In the genomic region with DNA sequence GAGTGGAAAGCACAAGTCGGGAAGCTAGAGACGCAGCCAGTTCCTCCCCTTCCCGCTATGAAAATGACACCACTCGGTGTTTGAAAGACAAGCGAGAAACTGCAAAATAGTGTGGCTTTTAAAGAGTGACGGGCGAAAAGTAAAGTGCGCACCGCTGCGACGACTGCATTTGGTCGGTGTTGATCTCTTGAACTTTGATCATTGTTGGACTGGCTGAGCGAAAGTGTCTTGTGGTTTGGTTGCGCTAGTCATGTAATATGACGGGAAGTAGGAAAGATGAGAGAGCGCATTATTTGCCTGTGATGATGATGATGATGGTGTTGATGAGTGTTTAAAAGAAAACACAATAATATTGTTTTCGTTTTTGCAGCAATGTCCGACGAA, we compare ENCODE assay signal across 3 worm cellular contexts.
A peak's percentile ranks its signal among the peaks of the same experiment; 100 is the strongest.
TF ChIP-seq lines count a peak whose summit lies in the region.

No protein-coding gene starts in this region.

TF ChIP-seq in whole organism, L1 larva, 84 proteins besides CTCF, POLR2A, EP300 and RAD21 (continued from another document and continues in another):
- TF ChIP-seq nhr-77 (tag; optimal IDR thresholded peaks at IDR 0.05; lab: Kevin White, UChicago) (peak; percentile 95), nhr-84 (tag; optimal IDR thresholded peaks at IDR 0.05; lab: Kevin White, UChicago) (no peak), zag-1 (tag; optimal IDR thresholded peaks at IDR 0.05; lab: Kevin White, UChicago) (no peak), ceh-63 (GFP tag; optimal IDR thresholded peaks at IDR 0.05; lab: Kevin White, UChicago) (no peak), aly-2 (tag; optimal IDR thresholded peaks at IDR 0.05; lab: Kevin White, UChicago) (no peak), grh-1 (GFP tag; IDR thresholded peaks at IDR 0.05; lab: Robert Waterston, UW) (peak; percentile 66), fkh-8 (tag; optimal IDR thresholded peaks at IDR 0.05; lab: Kevin White, UChicago) (peak; percentile 96), dpl-1 (GFP tag; optimal IDR thresholded peaks at IDR 0.05; lab: Kevin White, UChicago) (peak; percentile 28 to 40 (median 36)), hlh-4 (tag; optimal IDR thresholded peaks at IDR 0.05; lab: Kevin White, UChicago) (no peak), efl-1 (optimal IDR thresholded peaks at IDR 0.05; lab: Kevin White, UChicago) (peak; percentile 27 to 44), efl-1 (GFP tag; optimal IDR thresholded peaks at IDR 0.05 in 1 of 2; lab: Kevin White, UChicago) (no peak), nhr-20 (tag; optimal IDR thresholded peaks at IDR 0.05; lab: Kevin White, UChicago) (peak; percentile 98), nhr-85 (tag; lab: Kevin White, UChicago) (peak; percentile 98), fkh-4 (tag; optimal IDR thresholded peaks at IDR 0.05; lab: Kevin White, UChicago; ENCODE audit: borderline replicate concordance) (no peak), pag-3 (tag; optimal IDR thresholded peaks at IDR 0.05; lab: Kevin White, UChicago; ENCODE audit: borderline replicate concordance, insufficient read depth) (no peak), tbx-2 (tag; optimal IDR thresholded peaks at IDR 0.05; lab: Kevin White, UChicago) (peak; percentile 95), snu-23 (GFP tag; optimal IDR thresholded peaks at IDR 0.05; lab: Kevin White, UChicago) (peak; percentile 88), nhr-71 (tag; optimal IDR thresholded peaks at IDR 0.05; lab: Kevin White, UChicago) (peak; percentile 99), ceh-8 (GFP tag; optimal IDR thresholded peaks at IDR 0.05; lab: Kevin White, UChicago) (no peak), mdl-1 (tag; optimal IDR thresholded peaks at IDR 0.05; lab: Kevin White, UChicago) (peak; percentile 27 to 92), ceh-90 (tag; optimal IDR thresholded peaks at IDR 0.05; lab: Kevin White, UChicago) (no peak), snpc-4 (tag; optimal IDR thresholded peaks at IDR 0.05; lab: Kevin White, UChicago) (no peak), mef-2 (tag; optimal IDR thresholded peaks at IDR 0.05; lab: Kevin White, UChicago) (peak; percentile 83), aha-1 (tag; optimal IDR thresholded peaks at IDR 0.05; lab: Kevin White, UChicago) (no peak), lin-14 (GFP tag; optimal IDR thresholded peaks at IDR 0.05; lab: Kevin White, UChicago) (peak; percentile 98), nhr-28 (tag; optimal IDR thresholded peaks at IDR 0.05; lab: Kevin White, UChicago) (no peak), unc-130 (tag; optimal IDR thresholded peaks at IDR 0.05; lab: Kevin White, UChicago) (peak; percentile 85), sox-4 (tag; optimal IDR thresholded peaks at IDR 0.05; lab: Kevin White, UChicago) (peak; percentile 57), nhr-76 (tag; optimal IDR thresholded peaks at IDR 0.05; lab: Kevin White, UChicago) (no peak), egl-13 (tag; optimal IDR thresholded peaks at IDR 0.05; lab: Kevin White, UChicago) (peak; percentile 95), hlh-17 (GFP tag; optimal IDR thresholded peaks at IDR 0.05; lab: Kevin White, UChicago; ENCODE audit: borderline replicate concordance) (no peak), F16B12.6 (tag; optimal IDR thresholded peaks at IDR 0.05; lab: Kevin White, UChicago) (no peak), ces-1 (GFP tag; optimal IDR thresholded peaks at IDR 0.05; lab: Kevin White, UChicago) (no peak), alr-1 (tag; optimal IDR thresholded peaks at IDR 0.05; lab: Kevin White, UChicago; ENCODE audit: borderline replicate concordance) (no peak), pqm-1 (tag; optimal IDR thresholded peaks at IDR 0.05; lab: Kevin White, UChicago) (no peak), vab-15 (tag; optimal IDR thresholded peaks at IDR 0.05; lab: Kevin White, UChicago) (peak; percentile 0), nhr-12 (tag; optimal IDR thresholded peaks at IDR 0.05; lab: Kevin White, UChicago) (no peak), C16A3.4 (tag; optimal IDR thresholded peaks at IDR 0.05; lab: Kevin White, UChicago) (peak; percentile 76), fkh-10 (GFP tag; optimal IDR thresholded peaks at IDR 0.05; lab: Kevin White, UChicago) (peak; percentile 84), nhr-90 (tag; optimal IDR thresholded peaks at IDR 0.05; lab: Kevin White, UChicago; ENCODE audit: poor library complexity) (peak; percentile 81), xbp-1 (tag; optimal IDR thresholded peaks at IDR 0.05; lab: Kevin White, UChicago) (peak; percentile 77), ets-5 (GFP tag; IDR thresholded peaks at IDR 0.05; lab: Robert Waterston, UW) (no peak)

TF ChIP-seq in whole organism, L3 larva, 47 proteins besides CTCF, POLR2A, EP300 and RAD21 (continued from another document):
- TF ChIP-seq nhr-11 (tag; optimal IDR thresholded peaks at IDR 0.05; lab: Kevin White, UChicago) (no peak), nhr-28 (tag; optimal IDR thresholded peaks at IDR 0.05; lab: Kevin White, UChicago) (no peak), tbx-2 (tag; optimal IDR thresholded peaks at IDR 0.05; lab: Kevin White, UChicago) (peak; percentile 84), fos-1 (tag; optimal IDR thresholded peaks at IDR 0.05; lab: Kevin White, UChicago) (peak; percentile 87), nhr-25 (tag; optimal IDR thresholded peaks at IDR 0.05; lab: Kevin White, UChicago) (peak; percentile 89), daf-12 (tag; optimal IDR thresholded peaks at IDR 0.05; lab: Kevin White, UChicago) (no peak), lin-15B (tag; optimal IDR thresholded peaks at IDR 0.05; lab: Kevin White, UChicago) (peak; percentile 51), pha-4 (tag; optimal IDR thresholded peaks at IDR 0.05; lab: Kevin White, UChicago) (peak; percentile 99), ceh-16 (tag; optimal IDR thresholded peaks at IDR 0.05; lab: Kevin White, UChicago) (no peak), mdl-1 (tag; optimal IDR thresholded peaks at IDR 0.05; lab: Kevin White, UChicago) (peak; percentile 89), nhr-43 (tag; optimal IDR thresholded peaks at IDR 0.05; lab: Kevin White, UChicago; ENCODE audit: poor library complexity, severe bottlenecking) (peak; percentile 95), ceh-82 (tag; optimal IDR thresholded peaks at IDR 0.05; lab: Kevin White, UChicago) (peak; percentile 36), mml-1 (tag; optimal IDR thresholded peaks at IDR 0.05; lab: Kevin White, UChicago) (no peak), zag-1 (tag; optimal IDR thresholded peaks at IDR 0.05; lab: Kevin White, UChicago) (peak; percentile 59), skn-1 (tag; optimal IDR thresholded peaks at IDR 0.05; lab: Kevin White, UChicago) (peak; percentile 74), egl-27 (tag; optimal IDR thresholded peaks at IDR 0.05; lab: Kevin White, UChicago) (peak; percentile 59), pqm-1 (tag; optimal IDR thresholded peaks at IDR 0.05; lab: Kevin White, UChicago) (peak; percentile 85), jun-1 (tag; optimal IDR thresholded peaks at IDR 0.05; lab: Kevin White, UChicago) (peak; percentile 97), ztf-4 (tag; optimal IDR thresholded peaks at IDR 0.05; lab: Kevin White, UChicago) (no peak), unc-39 (tag; optimal IDR thresholded peaks at IDR 0.05; lab: Kevin White, UChicago) (no peak), elt-3 (tag; optimal IDR thresholded peaks at IDR 0.05; lab: Kevin White, UChicago) (peak in 2 of 3 experiments; percentile 6 to 53), ceh-9 (tag; optimal IDR thresholded peaks at IDR 0.05; lab: Kevin White, UChicago) (no peak), nhr-23 (tag; optimal IDR thresholded peaks at IDR 0.05; lab: Kevin White, UChicago) (peak; percentile 94), egl-5 (tag; optimal IDR thresholded peaks at IDR 0.05; lab: Kevin White, UChicago) (peak; percentile 70), ceh-28 (tag; optimal IDR thresholded peaks at IDR 0.05; lab: Kevin White, UChicago) (peak; percentile 82), nfya-1 (tag; optimal IDR thresholded peaks at IDR 0.05; lab: Kevin White, UChicago; ENCODE audit: insufficient read depth) (peak; percentile 84), fkh-10 (GFP tag; optimal IDR thresholded peaks at IDR 0.05; lab: Kevin White, UChicago) (peak; percentile 46), elt-1 (tag; optimal IDR thresholded peaks at IDR 0.05; lab: Kevin White, UChicago) (peak; percentile 54)

TF ChIP-seq in whole organism, young adult, 124 proteins besides CTCF, POLR2A, EP300 and RAD21 (continued from another document):
- 0 out of 2 replicates have a peak, but pooled peaks have one; percentile 66 for TF ChIP-seq pbrm-1 (GFP tag; IDR thresholded peaks at IDR 0.05; lab: Robert Waterston, UW)
- no peak for TF ChIP-seq F33H1.4 (GFP tag; IDR thresholded peaks at IDR 0.05; lab: Robert Waterston, UW)
- TF ChIP-seq lir-1 (GFP tag; conservative IDR thresholded peaks at IDR 0.05; lab: Robert Waterston, UW) = no peak
- TF ChIP-seq repo-1 (tag; optimal IDR thresholded peaks at IDR 0.05; lab: Kevin White, UChicago) = peak; percentile 53
- peak; percentile 49 for TF ChIP-seq ZK185.1 (tag; optimal IDR thresholded peaks at IDR 0.05; lab: Kevin White, UChicago; ENCODE audit: poor library complexity, severe bottlenecking)
- peak; percentile 43 for TF ChIP-seq lin-54 (GFP tag; optimal IDR thresholded peaks at IDR 0.05; lab: Kevin White, UChicago)
- peak; percentile 92 for TF ChIP-seq atf-7 (tag; optimal IDR thresholded peaks at IDR 0.05; lab: Kevin White, UChicago)
- TF ChIP-seq snpc-3.4 (tag; optimal IDR thresholded peaks at IDR 0.05; lab: Kevin White, UChicago) = no peak
- peak; percentile 79 for TF ChIP-seq zfh-2 (GFP tag; conservative IDR thresholded peaks at IDR 0.05; lab: Robert Waterston, UW)
- TF ChIP-seq unc-62 (GFP tag; optimal IDR thresholded peaks at IDR 0.05; lab: Kevin White, UChicago) = peak; percentile 70
- peak; percentile 9 to 37 for TF ChIP-seq let-607 (tag; optimal IDR thresholded peaks at IDR 0.05; lab: Kevin White, UChicago)
- TF ChIP-seq lin-26 (GFP tag; IDR thresholded peaks at IDR 0.05; lab: Robert Waterston, UW) = peak; percentile 46; the same call in 1 of the 2 replicates
- no peak for TF ChIP-seq T07F8.4 (tag; optimal IDR thresholded peaks at IDR 0.05; lab: Kevin White, UChicago)
- TF ChIP-seq ceh-27 (GFP tag; optimal IDR thresholded peaks at IDR 0.05; lab: Kevin White, UChicago) = peak; percentile 85
- peak; percentile 68 for TF ChIP-seq die-1 (tag; optimal IDR thresholded peaks at IDR 0.05; lab: Kevin White, UChicago)
